Worm (Caenorhabditis elegans) whole organism, midembryonic: ENCODE data around the gene npp-5.

Experiments used
- T22C8.4 ChIP-seq: fragments of 200-800 bp; sonication (Bioruptor generic); IDR thresholded peaks from 2 replicates; pipeline ENCODE4 v1.3.6; 2022; ENCODE audit warnings: missing genetic modification characterization, missing compliant biosample characterization
- cog-1 ChIP-seq: sonication (generic microtip); optimal IDR thresholded peaks from 2 replicates; lab custom pipeline; 2016; ENCODE audit warnings: missing genetic modification characterization, missing compliant biosample characterization
- flt-1 ChIP-seq: fragments of 200-800 bp; sonication (Bioruptor generic); IDR thresholded peaks from 2 replicates; pipeline ENCODE4 v1.3.6; 2022; ENCODE audit warnings: missing genetic modification characterization, missing compliant biosample characterization
- ztf-29 ChIP-seq: fragments of 200-800 bp; sonication (Bioruptor generic); IDR thresholded peaks from 2 replicates; pipeline ENCODE4 v1.3.6; 2022; ENCODE audit warnings: missing genetic modification reagents, missing genetic modification characterization, missing compliant biosample characterization

ce11 chrII:11621576-11621975 is 22.0 kb upstream of the npp-5 start:
- no peak for TF ChIP-seq cog-1 (tag; lab: Kevin White, UChicago)
- no peak for TF ChIP-seq ztf-29 (GFP tag; lab: Robert Waterston, UW)
- no peak for TF ChIP-seq flt-1 (GFP tag; lab: Robert Waterston, UW)
- TF ChIP-seq T22C8.4 (GFP tag; lab: Robert Waterston, UW), result no peak
